Worm (Caenorhabditis elegans): ENCODE measurements around the gene blos-1.

Gene blos-1

ce11 chrIII:10186160-10186559, 25.6 kb downstream of the blos-1 start, which contains the start of gene unc-47:
unc-47 (minus strand) TSS chrIII:10186260.
- TF ChIP-seq ama-1 (optimal IDR thresholded peaks at IDR 0.05) (no peak), C16A3.4 (tag; optimal IDR thresholded peaks at IDR 0.05) (no peak), efl-3 (GFP tag; optimal IDR thresholded peaks at IDR 0.05) (no peak), nhr-85 (tag) (no peak), fkh-10 (GFP tag; optimal IDR thresholded peaks at IDR 0.05) (no peak), nhr-77 (tag; optimal IDR thresholded peaks at IDR 0.05) (no peak), unc-130 (tag; optimal IDR thresholded peaks at IDR 0.05) (no peak), sup-37 (GFP tag; optimal IDR thresholded peaks at IDR 0.05) (no peak), efl-1 (optimal IDR thresholded peaks at IDR 0.05) (no peak), efl-1 (GFP tag; optimal IDR thresholded peaks at IDR 0.05 in 1 of 2) (no peak), nhr-76 (tag; optimal IDR thresholded peaks at IDR 0.05) (no peak), tlp-1 (tag; optimal IDR thresholded peaks at IDR 0.05) (no peak), hlh-4 (tag; optimal IDR thresholded peaks at IDR 0.05) (no peak), nhr-12 (tag; optimal IDR thresholded peaks at IDR 0.05) (no peak), lir-3 (tag; optimal IDR thresholded peaks at IDR 0.05; ENCODE audit: poor library complexity) (no peak), zip-4 (GFP tag; optimal IDR thresholded peaks at IDR 0.05) (no peak), ztf-4 (tag; optimal IDR thresholded peaks at IDR 0.05) (no peak), pag-3 (tag; optimal IDR thresholded peaks at IDR 0.05; ENCODE audit: borderline replicate concordance, insufficient read depth) (no peak), unc-86 (tag; optimal IDR thresholded peaks at IDR 0.05) (no peak), aly-2 (tag; optimal IDR thresholded peaks at IDR 0.05) (no peak)

- no peak for TF ChIP-seq zag-1 (tag; optimal IDR thresholded peaks at IDR 0.05)
- no peak for TF ChIP-seq swsn-7 (tag; optimal IDR thresholded peaks at IDR 0.05)
- TF ChIP-seq xbp-1 (tag; optimal IDR thresholded peaks at IDR 0.05) = no peak
- TF ChIP-seq irx-1 (tag; optimal IDR thresholded peaks at IDR 0.05) = no peak
Measured at ce11 chrIII:10181868-10182267, 29.9 kb downstream of the blos-1 start.

- no peak for TF ChIP-seq C16A3.4 (tag; optimal IDR thresholded peaks at IDR 0.05)
- no peak for TF ChIP-seq jun-1 (tag; optimal IDR thresholded peaks at IDR 0.05)
- no peak for TF ChIP-seq fkh-10 (GFP tag; optimal IDR thresholded peaks at IDR 0.05)
- no peak for TF ChIP-seq rnt-1 (tag; optimal IDR thresholded peaks at IDR 0.05)
- TF ChIP-seq unc-86 (tag; optimal IDR thresholded peaks at IDR 0.05) = no peak
- TF ChIP-seq hlh-4 (tag; optimal IDR thresholded peaks at IDR 0.05) = no peak
- TF ChIP-seq hlh-17 (GFP tag; optimal IDR thresholded peaks at IDR 0.05; ENCODE audit: borderline replicate concordance) = no peak
- no peak for TF ChIP-seq ceh-82 (tag; optimal IDR thresholded peaks at IDR 0.05)
- no peak for TF ChIP-seq swsn-7 (tag; optimal IDR thresholded peaks at IDR 0.05)
- no peak for TF ChIP-seq aly-2 (tag; optimal IDR thresholded peaks at IDR 0.05)
Measured at ce11 chrIII:10179444-10179843, 32.3 kb downstream of the blos-1 start.

ce11 chrIII:10178552-10178951, 33.2 kb downstream of the blos-1 start:
- no peak for TF ChIP-seq fkh-4 (tag; optimal IDR thresholded peaks at IDR 0.05; ENCODE audit: borderline replicate concordance)
- no peak for TF ChIP-seq mef-2 (tag; optimal IDR thresholded peaks at IDR 0.05)
- no peak for TF ChIP-seq fkh-8 (tag; optimal IDR thresholded peaks at IDR 0.05)
- TF ChIP-seq fkh-10 (GFP tag; optimal IDR thresholded peaks at IDR 0.05) = no peak
- no peak for TF ChIP-seq ceh-63 (GFP tag; optimal IDR thresholded peaks at IDR 0.05)
- no peak for TF ChIP-seq ztf-11 (tag; optimal IDR thresholded peaks at IDR 0.05)
- TF ChIP-seq Y116A8C.19 (tag; optimal IDR thresholded peaks at IDR 0.05; ENCODE audit: borderline replicate concordance) = no peak
- TF ChIP-seq ztf-4 (tag; optimal IDR thresholded peaks at IDR 0.05) = no peak
- TF ChIP-seq tlp-1 (tag; optimal IDR thresholded peaks at IDR 0.05) = no peak
- no peak for TF ChIP-seq C16A3.4 (tag; optimal IDR thresholded peaks at IDR 0.05)
- no peak for TF ChIP-seq alr-1 (tag; optimal IDR thresholded peaks at IDR 0.05; ENCODE audit: borderline replicate concordance)

ce11 chrIII:10178023-10178422, 33.7 kb downstream of the blos-1 start:
- TF ChIP-seq nhr-12 (tag; optimal IDR thresholded peaks at IDR 0.05) = no peak
- no peak for TF ChIP-seq unc-98 (GFP tag; IDR thresholded peaks at IDR 0.05)
- no peak for TF ChIP-seq unc-86 (tag; optimal IDR thresholded peaks at IDR 0.05)
- no peak for TF ChIP-seq ceh-82 (tag; optimal IDR thresholded peaks at IDR 0.05)
- no peak for TF ChIP-seq ceh-88 (GFP tag; IDR thresholded peaks at IDR 0.05)
- TF ChIP-seq sup-37 (GFP tag; optimal IDR thresholded peaks at IDR 0.05) = no peak
- TF ChIP-seq fkh-4 (tag; optimal IDR thresholded peaks at IDR 0.05; ENCODE audit: borderline replicate concordance) = no peak
- no peak for TF ChIP-seq grh-1 (GFP tag; IDR thresholded peaks at IDR 0.05)
- no peak for TF ChIP-seq lir-3 (tag; optimal IDR thresholded peaks at IDR 0.05; ENCODE audit: poor library complexity)
- TF ChIP-seq snpc-4 (tag; optimal IDR thresholded peaks at IDR 0.05) = no peak
- no peak for TF ChIP-seq sptf-1 (tag; optimal IDR thresholded peaks at IDR 0.05)
- no peak for TF ChIP-seq unc-130 (tag; optimal IDR thresholded peaks at IDR 0.05)
- TF ChIP-seq lin-39 (tag; optimal IDR thresholded peaks at IDR 0.05) = no peak
- no peak for TF ChIP-seq jun-1 (tag; optimal IDR thresholded peaks at IDR 0.05)
- TF ChIP-seq nhr-71 (tag; optimal IDR thresholded peaks at IDR 0.05) = no peak
- no peak for TF ChIP-seq ces-1 (GFP tag; optimal IDR thresholded peaks at IDR 0.05)
- TF ChIP-seq fkh-10 (GFP tag; optimal IDR thresholded peaks at IDR 0.05) = no peak
- no peak for TF ChIP-seq C16A3.4 (tag; optimal IDR thresholded peaks at IDR 0.05)
- TF ChIP-seq F16B12.6 (tag; optimal IDR thresholded peaks at IDR 0.05) = no peak
- TF ChIP-seq nhr-19 (GFP tag; conservative IDR thresholded peaks at IDR 0.05) = no peak

Data from whole organism, L1 larva.